Worm (Caenorhabditis elegans): ENCODE measurements around the gene T22F3.7.
"Not testable (repeated sequence)": the region's sequence is repeated elsewhere in the genome, so short reads cannot be mapped to it uniquely, and the experiment has no call there.

Gene T22F3.7

ce11 chrV:3632249-3633030 is 32.0 kb upstream of the T22F3.7 start:
- TF ChIP-seq pag-3 (tag; optimal IDR thresholded peaks at IDR 0.05; ENCODE audit: borderline replicate concordance) (no peak), ceh-6 (GFP tag; optimal IDR thresholded peaks at IDR 0.05) (no peak), nfya-1 (tag; optimal IDR thresholded peaks at IDR 0.05) (peak; percentile 72)

- no peak for TF ChIP-seq npax-4 (tag; optimal IDR thresholded peaks at IDR 0.05)
- no peak for TF ChIP-seq K09A11.1 (tag; optimal IDR thresholded peaks at IDR 0.05; ENCODE audit: insufficient read depth)
- no peak for TF ChIP-seq tbx-7 (tag; optimal IDR thresholded peaks at IDR 0.05)
- no peak for TF ChIP-seq fkh-10 (GFP tag; optimal IDR thresholded peaks at IDR 0.05)
- no peak for TF ChIP-seq unc-55 (GFP tag; optimal IDR thresholded peaks at IDR 0.05)
- no peak for TF ChIP-seq rnt-1 (tag; optimal IDR thresholded peaks at IDR 0.05)
- TF ChIP-seq pat-9 (tag; optimal IDR thresholded peaks at IDR 0.05) = no peak
- no peak for TF ChIP-seq ceh-45 (GFP tag; IDR thresholded peaks at IDR 0.05)
- no peak for TF ChIP-seq nhr-11 (tag; optimal IDR thresholded peaks at IDR 0.05)
- TF ChIP-seq F13H6.1 (tag; optimal IDR thresholded peaks at IDR 0.05) = no peak
- no peak for TF ChIP-seq ref-2 (tag; optimal IDR thresholded peaks at IDR 0.05)
- TF ChIP-seq ceh-19 (GFP tag; optimal IDR thresholded peaks at IDR 0.05) = no peak
- no peak for TF ChIP-seq ama-1 (optimal IDR thresholded peaks at IDR 0.05)
- TF ChIP-seq hlh-15 (tag; optimal IDR thresholded peaks at IDR 0.05) = no peak
- TF ChIP-seq ceh-31 (tag; optimal IDR thresholded peaks at IDR 0.05) = no peak
- TF ChIP-seq nhr-232 (tag; optimal IDR thresholded peaks at IDR 0.05) = no peak
- TF ChIP-seq lin-11 (tag; optimal IDR thresholded peaks at IDR 0.05) = no peak
- TF ChIP-seq ceh-9 (tag; optimal IDR thresholded peaks at IDR 0.05) = no peak
- no peak for TF ChIP-seq pag-3 (tag; optimal IDR thresholded peaks at IDR 0.05; ENCODE audit: borderline replicate concordance)
Measured at ce11 chrV:3631591-3631990, 31.1 kb upstream of the T22F3.7 start, which contains the start of gene F59B1.6. Gene F59B1.6 (minus strand): TSS chrV:3631691.

- no peak for TF ChIP-seq tbx-2 (tag; optimal IDR thresholded peaks at IDR 0.05)
- TF ChIP-seq ceh-24 (tag; optimal IDR thresholded peaks at IDR 0.05) = no peak
Measured at ce11 chrV:3626944-3627343, 26.5 kb upstream of the T22F3.7 start, which contains the start of gene F59B1.4. Gene F59B1.4 (minus strand): TSS chrV:3627044.

- TF ChIP-seq ceh-19 (GFP tag; optimal IDR thresholded peaks at IDR 0.05); ceh-24 (tag; optimal IDR thresholded peaks at IDR 0.05); unc-55 (GFP tag; optimal IDR thresholded peaks at IDR 0.05): not testable (repeated sequence)
Measured at ce11 chrV:3620608-3621007, 20.1 kb upstream of the T22F3.7 start, which contains the start of gene srx-93. Gene srx-93 (minus strand): TSS chrV:3620708.

- TF ChIP-seq ceh-2 (tag; optimal IDR thresholded peaks at IDR 0.05) = no peak
- TF ChIP-seq sox-4 (tag; optimal IDR thresholded peaks at IDR 0.05) = no peak
- no peak for TF ChIP-seq ceh-9 (tag; optimal IDR thresholded peaks at IDR 0.05)
- no peak for TF ChIP-seq ahr-1 (tag; optimal IDR thresholded peaks at IDR 0.05)
- TF ChIP-seq nhr-11 (tag; optimal IDR thresholded peaks at IDR 0.05) = no peak
- no peak for TF ChIP-seq hlh-13 (GFP tag; optimal IDR thresholded peaks at IDR 0.05)
- no peak for TF ChIP-seq T23F11.4 (GFP tag; optimal IDR thresholded peaks at IDR 0.05)
- no peak for TF ChIP-seq unc-55 (GFP tag; optimal IDR thresholded peaks at IDR 0.05)
- no peak for TF ChIP-seq ceh-18 (tag; optimal IDR thresholded peaks at IDR 0.05)
Measured at ce11 chrV:3616844-3617243, 16.4 kb upstream of the T22F3.7 start.

ce11 chrV:3614397-3614796 is 13.9 kb upstream of the T22F3.7 start, which contains the start of gene T22F3.11:
Gene T22F3.11 (minus strand): TSS chrV:3614553.
- no peak for TF ChIP-seq che-1 (tag; optimal IDR thresholded peaks at IDR 0.05)

Measured in whole organism, late embryonic.